Worm (Caenorhabditis elegans) whole organism, late embryonic: ENCODE results near the gene C02F4.5.

Experiments used
- C08G9.2 ChIP-seq: sonication (generic microtip); optimal IDR thresholded peaks from 2 replicates; lab custom pipeline; 2016; ENCODE audit warnings: mild to moderate bottlenecking, missing genetic modification characterization, moderate library complexity, missing compliant biosample characterization
- K02D7.2 ChIP-seq: sonication (generic microtip); optimal IDR thresholded peaks from 2 replicates; lab custom pipeline; 2017; ENCODE audit warnings: mild to moderate bottlenecking, missing genetic modification characterization, missing compliant biosample characterization
- ama-1 ChIP-seq: fragments of 150-350 bp; optimal IDR thresholded peaks from 2 replicates; lab custom pipeline; 2014
- ceh-22 ChIP-seq: sonication (generic microtip); optimal IDR thresholded peaks from 2 replicates; lab custom pipeline; 2017; ENCODE audit warnings: missing biosample characterization, missing genetic modification characterization
- ceh-24 ChIP-seq: sonication (generic microtip); optimal IDR thresholded peaks from 2 replicates; lab custom pipeline; 2016; ENCODE audit warnings: mild to moderate bottlenecking, missing genetic modification characterization, missing compliant biosample characterization
- ceh-30 ChIP-seq: fragments of 150-350 bp; optimal IDR thresholded peaks from 2 replicates; lab custom pipeline; 2014; ENCODE audit warnings: missing biosample characterization, missing genetic modification characterization
- ceh-31 ChIP-seq: sonication (generic microtip); optimal IDR thresholded peaks from 2 replicates; lab custom pipeline; 2016; ENCODE audit warnings: missing genetic modification characterization, missing compliant biosample characterization
- ceh-34 ChIP-seq: sonication (generic microtip); optimal IDR thresholded peaks from 2 replicates; lab custom pipeline; 2016; ENCODE audit warnings: mild to moderate bottlenecking, missing genetic modification characterization, missing compliant biosample characterization
- ceh-45 ChIP-seq: fragments of 200-800 bp; sonication (Bioruptor generic); IDR thresholded peaks from 2 replicates; pipeline ENCODE4 v1.3.6; 2022; ENCODE audit warnings: missing genetic modification reagents, missing genetic modification characterization, missing compliant biosample characterization
- ceh-48 ChIP-seq: sonication (generic microtip); optimal IDR thresholded peaks from 2 replicates; lab custom pipeline; 2016; ENCODE audit warnings: missing genetic modification characterization, inconsistent platforms, missing compliant biosample characterization
- ceh-6 ChIP-seq: fragments of 200-800 bp; sonication (Bioruptor generic); optimal IDR thresholded peaks from 2 replicates; lab custom pipeline; 2018; ENCODE audit warnings: mild to moderate bottlenecking, missing genetic modification characterization, missing compliant biosample characterization
- che-1 ChIP-seq: sonication (generic microtip); optimal IDR thresholded peaks from 2 replicates; lab custom pipeline; 2016; ENCODE audit warnings: mild to moderate bottlenecking, missing genetic modification characterization, missing compliant biosample characterization
- dmd-4 ChIP-seq: sonication (generic microtip); optimal IDR thresholded peaks from 2 replicates; lab custom pipeline; 2016; ENCODE audit warnings: borderline replicate concordance, missing genetic modification characterization, missing compliant biosample characterization
- ets-4 ChIP-seq: sonication (generic microtip); optimal IDR thresholded peaks from 2 replicates; lab custom pipeline; 2016; ENCODE audit warnings: missing genetic modification characterization, missing compliant biosample characterization
- fkh-10 ChIP-seq: fragments of 150-350 bp; optimal IDR thresholded peaks from 2 replicates; lab custom pipeline; 2014; ENCODE audit warnings: missing biosample characterization, missing genetic modification reagents, missing genetic modification characterization
- fkh-6 ChIP-seq: sonication (generic microtip); optimal IDR thresholded peaks from 2 replicates; lab custom pipeline; 2016; ENCODE audit warnings: missing genetic modification characterization, missing compliant biosample characterization
- hlh-30 ChIP-seq: sonication (generic microtip); optimal IDR thresholded peaks from 2 replicates; lab custom pipeline; 2017; ENCODE audit warnings: antibody characterized with exemption, missing genetic modification characterization, missing compliant biosample characterization; ENCODE audit not compliant: insufficient read depth
- hlh-6 ChIP-seq: sonication (generic microtip); optimal IDR thresholded peaks from 2 replicates; lab custom pipeline; 2016; ENCODE audit warnings: missing genotype, missing genetic modification characterization, missing compliant biosample characterization
- lin-11 ChIP-seq: fragments of 200-800 bp; sonication (Bioruptor generic); optimal IDR thresholded peaks from 2 replicates; lab custom pipeline; 2018; ENCODE audit warnings: mild to moderate bottlenecking, missing genetic modification characterization, missing compliant biosample characterization
- nhr-232 ChIP-seq: sonication (generic microtip); optimal IDR thresholded peaks from 2 replicates; lab custom pipeline; 2016; ENCODE audit warnings: missing genetic modification characterization, missing compliant biosample characterization
- npax-4 ChIP-seq: sonication (generic microtip); optimal IDR thresholded peaks from 2 replicates; lab custom pipeline; 2016; ENCODE audit warnings: missing genetic modification characterization, missing compliant biosample characterization
- odd-2 ChIP-seq: sonication (generic microtip); optimal IDR thresholded peaks from 2 replicates; lab custom pipeline; 2017; ENCODE audit warnings: antibody characterized with exemption, mild to moderate bottlenecking, missing genetic modification characterization, missing compliant biosample characterization
- pag-3 ChIP-seq: sonication (generic microtip); optimal IDR thresholded peaks from 2 replicates; lab custom pipeline; 2016; ENCODE audit warnings: missing compliant biosample characterization, missing genetic modification characterization, borderline replicate concordance
- pat-9 ChIP-seq: fragments of 200-800 bp; sonication (Bioruptor generic); optimal IDR thresholded peaks from 2 replicates; lab custom pipeline; 2018; ENCODE audit warnings: mild to moderate bottlenecking, missing genetic modification characterization, moderate library complexity, missing compliant biosample characterization
- pha-4 ChIP-seq: fragments of 150-350 bp; optimal IDR thresholded peaks from 2 replicates; lab custom pipeline; 2018; ENCODE audit warnings: missing biosample characterization, missing genetic modification reagents, missing genetic modification characterization
- pros-1 ChIP-seq: fragments of 150-350 bp; optimal IDR thresholded peaks from 2 replicates; lab custom pipeline; 2014; ENCODE audit warnings: missing biosample characterization, missing genetic modification reagents, missing genetic modification characterization
- ref-2 ChIP-seq: sonication (generic microtip); optimal IDR thresholded peaks from 2 replicates; lab custom pipeline; 2016; ENCODE audit warnings: missing genetic modification characterization, missing compliant biosample characterization
- rnt-1 ChIP-seq: sonication (generic microtip); optimal IDR thresholded peaks from 2 replicates; lab custom pipeline; 2016; ENCODE audit warnings: missing genetic modification characterization, missing compliant biosample characterization
- tbx-2 ChIP-seq: sonication (generic microtip); optimal IDR thresholded peaks from 2 replicates; lab custom pipeline; 2016; ENCODE audit warnings: missing genetic modification characterization, missing compliant biosample characterization
- tbx-7 ChIP-seq: sonication (generic microtip); optimal IDR thresholded peaks from 2 replicates; lab custom pipeline; 2016; ENCODE audit warnings: missing genotype, missing genetic modification characterization, missing compliant biosample characterization
- unc-42 ChIP-seq: sonication (generic microtip); optimal IDR thresholded peaks from 2 replicates; lab custom pipeline; 2016; ENCODE audit warnings: missing genotype, missing genetic modification characterization, missing compliant biosample characterization
- zip-5 ChIP-seq: sonication (generic microtip); optimal IDR thresholded peaks from 2 replicates; lab custom pipeline; 2016; ENCODE audit warnings: missing genetic modification characterization, missing compliant biosample characterization

The C02F4.5 gene

DNA sequence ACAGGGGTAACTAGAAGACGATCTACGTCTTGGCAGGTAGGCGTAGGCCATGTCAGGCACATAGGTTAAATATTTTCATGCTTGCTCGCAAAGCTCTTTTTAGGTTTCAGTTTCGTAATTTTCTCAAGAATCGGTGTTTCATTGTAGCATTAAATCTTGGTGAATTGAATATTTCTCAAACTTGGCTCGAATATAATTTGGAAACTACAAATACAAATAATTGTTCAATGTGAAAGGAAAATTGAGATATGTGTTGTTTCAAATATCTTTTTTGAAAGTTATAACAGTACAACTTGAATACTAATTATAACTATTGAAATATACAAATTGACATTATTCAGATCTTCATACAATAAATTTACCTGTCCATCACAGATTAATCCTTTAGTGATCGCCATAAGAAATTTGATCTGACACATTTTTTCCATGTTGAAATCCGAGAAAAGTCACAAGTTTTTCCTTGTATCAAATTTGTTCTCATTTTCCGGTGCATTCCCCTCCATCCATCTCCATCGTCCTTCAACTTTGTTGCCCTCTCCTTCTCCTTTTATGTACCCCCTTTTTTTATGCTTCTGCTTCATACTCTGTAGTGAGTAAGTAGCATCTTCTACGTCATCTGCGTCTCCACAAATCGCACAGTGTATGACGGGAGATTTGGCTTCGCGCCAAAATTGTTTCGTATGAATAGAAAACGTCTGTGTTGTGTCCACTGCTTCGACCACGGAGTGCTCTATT lies at the start of gene C02F4.5:
Gene C02F4.5, minus strand, starts transcription at position 51 of the 735 bp plus-strand sequence.
- TF ChIP-seq hlh-30 (tag; lab: Kevin White, UChicago) (no peak), unc-42 (tag; lab: Kevin White, UChicago) (peak; percentile 27)

ce11 chrIV:10573471-10573870 lies 49.5 kb upstream of the C02F4.5 start:
- TF ChIP-seq K02D7.2 (tag; lab: Kevin White, UChicago) (no peak), unc-42 (tag; lab: Kevin White, UChicago) (peak; percentile 59), odd-2 (tag; lab: Kevin White, UChicago) (no peak)

DNA sequence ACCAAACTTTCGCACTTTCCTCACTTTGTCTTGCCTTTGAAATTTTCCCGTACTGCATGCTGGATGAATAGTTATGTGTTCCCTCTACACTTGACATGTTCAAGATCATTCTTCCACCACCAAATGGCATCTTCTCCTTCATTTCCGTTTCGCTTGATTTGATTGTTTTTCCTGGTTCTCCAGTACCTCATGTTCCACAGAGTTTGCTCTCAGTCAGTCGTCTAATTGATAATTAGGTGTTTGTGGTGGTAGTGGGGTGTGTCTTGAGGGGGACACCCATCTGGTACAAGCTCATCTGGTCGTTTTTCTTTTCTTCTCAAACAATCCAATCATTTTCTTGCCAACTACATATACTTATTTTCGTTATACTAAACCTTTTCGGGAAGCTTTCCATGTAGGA lies 47.1 kb upstream of the C02F4.5 start:
- TF ChIP-seq unc-42 (tag; lab: Kevin White, UChicago) (peak; percentile 69), fkh-6 (tag; lab: Kevin White, UChicago) (no peak), ama-1 (no peak)

- TF ChIP-seq ref-2 (tag; lab: Kevin White, UChicago) (peak; percentile 31), fkh-10 (GFP tag; lab: Kevin White, UChicago) (no peak), tbx-2 (no peak), dmd-4 (tag; lab: Kevin White, UChicago) (no peak), odd-2 (tag; lab: Kevin White, UChicago) (no peak)
Observed at ce11 chrIV:10570065-10570464, 46.1 kb upstream of the C02F4.5 start.

- TF ChIP-seq hlh-30 (tag; lab: Kevin White, UChicago) (no peak), pha-4 (no peak), pag-3 (tag; lab: Kevin White, UChicago) (no peak), hlh-6 (tag; lab: Kevin White, UChicago) (no peak), ceh-30 (tag; lab: Kevin White, UChicago) (no peak), pat-9 (tag; lab: Kevin White, UChicago) (no peak), dmd-4 (tag; lab: Kevin White, UChicago) (no peak), odd-2 (tag; lab: Kevin White, UChicago) (no peak), ceh-45 (GFP tag; lab: Robert Waterston, UW) (no peak), nhr-232 (no peak), pros-1 (tag; lab: Kevin White, UChicago) (no peak), ceh-22 (tag; lab: Kevin White, UChicago) (no peak), ceh-6 (no peak), fkh-6 (tag; lab: Kevin White, UChicago) (no peak), fkh-10 (GFP tag; lab: Kevin White, UChicago) (no peak), npax-4 (tag; lab: Kevin White, UChicago) (no peak), C08G9.2 (tag; lab: Kevin White, UChicago) (no peak)
Observed at ce11 chrIV:10567822-10568221, 43.9 kb upstream of the C02F4.5 start.

ce11 chrIV:10565282-10565681 lies 41.3 kb upstream of the C02F4.5 start:
- TF ChIP-seq unc-42 (tag; lab: Kevin White, UChicago) (peak; percentile 10), lin-11 (tag; lab: Kevin White, UChicago) (no peak)

ce11 chrIV:10564613-10565012 lies 40.7 kb upstream of the C02F4.5 start:
- TF ChIP-seq hlh-6 (tag; lab: Kevin White, UChicago): no peak
- TF ChIP-seq ceh-24 (tag; lab: Kevin White, UChicago): no peak
- TF ChIP-seq ama-1: no peak
- no peak for TF ChIP-seq dmd-4 (tag; lab: Kevin White, UChicago)
- TF ChIP-seq rnt-1: no peak
- no peak for TF ChIP-seq hlh-30 (tag; lab: Kevin White, UChicago)
- no peak for TF ChIP-seq ceh-31 (tag; lab: Kevin White, UChicago)
- TF ChIP-seq tbx-7 (tag; lab: Kevin White, UChicago): no peak
- no peak for TF ChIP-seq ceh-34 (tag; lab: Kevin White, UChicago)
- TF ChIP-seq unc-42 (tag; lab: Kevin White, UChicago): no peak
- TF ChIP-seq ceh-48 (tag; lab: Kevin White, UChicago): no peak
- no peak for TF ChIP-seq zip-5 (tag; lab: Kevin White, UChicago)
- TF ChIP-seq ref-2 (tag; lab: Kevin White, UChicago): no peak
- no peak for TF ChIP-seq che-1 (tag; lab: Kevin White, UChicago)
- no peak for TF ChIP-seq ets-4 (tag; lab: Kevin White, UChicago)
